ENCODE assay signal across 1 fruit fly cellular context in the genomic region with DNA sequence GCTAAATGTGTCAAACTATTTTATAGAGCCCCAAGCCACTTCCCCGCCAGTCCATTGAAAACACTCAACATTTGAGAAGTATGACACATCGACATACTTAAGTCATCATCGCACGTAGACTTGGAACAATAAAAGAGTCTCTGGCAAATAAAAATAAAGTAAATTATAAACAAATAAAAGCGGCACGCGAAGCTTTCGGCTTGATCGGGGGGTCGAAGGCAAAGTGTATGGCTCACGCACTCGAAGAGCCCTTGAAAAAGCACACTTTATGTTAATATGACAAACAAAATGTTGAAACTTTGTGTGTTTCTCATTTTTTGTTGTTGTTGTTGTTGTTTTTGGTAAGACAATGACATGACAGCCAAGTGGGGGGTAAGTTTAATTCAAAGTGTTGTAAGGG.
A peak's percentile ranks its signal among the peaks of the same experiment; 100 is the strongest.
TF ChIP-seq lines count a peak whose summit lies in the region.

No protein-coding gene starts in this region.

TF ChIP-seq in whole organism, embryonic, 481 proteins besides CTCF, POLR2A, EP300 and RAD21 (continued from another document):
- TF ChIP-seq lov (optimal IDR thresholded peaks at IDR 0.05; lab: Kevin White, UChicago) (no peak), lov (GFP tag; IDR thresholded peaks at IDR 0.05; lab: Robert Waterston, UW) (0 out of 3 replicates have a peak, but pooled peaks have one; percentile 48), shn (GFP tag; optimal IDR thresholded peaks at IDR 0.05; lab: Kevin White, UChicago) (no peak), Doc2 (GFP tag; IDR thresholded peaks at IDR 0.05; lab: Robert Waterston, UW) (no peak), fru (optimal IDR thresholded peaks at IDR 0.05; lab: Kevin White, UChicago) (no peak), CG17802 (tag; optimal IDR thresholded peaks at IDR 0.05; lab: Kevin White, UChicago) (no peak), croc (GFP tag; conservative IDR thresholded peaks at IDR 0.05; lab: Robert Waterston, UW) (no peak), CG11398 (GFP tag; optimal IDR thresholded peaks at IDR 0.05; lab: Kevin White, UChicago) (no peak), Med (GFP tag; lab: Kevin White, UChicago) (peak; percentile 48), CG3847 (GFP tag; IDR thresholded peaks at IDR 0.05; lab: Robert Waterston, UW) (no peak), hbn (GFP tag; IDR thresholded peaks at IDR 0.05; lab: Robert Waterston, UW; ENCODE audit: partially characterized antibody) (no peak), Dek (tag; optimal IDR thresholded peaks at IDR 0.05; lab: Kevin White, UChicago) (no peak), row (GFP tag; IDR thresholded peaks at IDR 0.05; lab: Robert Waterston, UW) (no peak), Blimp-1 (GFP tag; optimal IDR thresholded peaks at IDR 0.05; lab: Kevin White, UChicago) (peak; percentile 5), CG12299 (tag; optimal IDR thresholded peaks at IDR 0.05; lab: Kevin White, UChicago) (no peak), cwo (GFP tag; optimal IDR thresholded peaks at IDR 0.05; lab: Kevin White, UChicago) (no peak), CG15696 (tag; optimal IDR thresholded peaks at IDR 0.05; lab: Kevin White, UChicago) (no peak), YL-1 (GFP tag; optimal IDR thresholded peaks at IDR 0.05; lab: Kevin White, UChicago) (no peak), sd (tag; optimal IDR thresholded peaks at IDR 0.05; lab: Kevin White, UChicago) (peak; percentile 65), CG3065 (GFP tag; optimal IDR thresholded peaks at IDR 0.05; lab: Kevin White, UChicago) (no peak), Fer1 (GFP tag; optimal IDR thresholded peaks at IDR 0.05; lab: Kevin White, UChicago) (peak; percentile 17), exex (tag; optimal IDR thresholded peaks at IDR 0.05; lab: Kevin White, UChicago) (no peak), CG5180 (GFP tag; optimal IDR thresholded peaks at IDR 0.05; lab: Kevin White, UChicago) (no peak), CG1233 (GFP tag; optimal IDR thresholded peaks at IDR 0.05; lab: Kevin White, UChicago) (no peak), CG15514 (GFP tag; optimal IDR thresholded peaks at IDR 0.05; lab: Kevin White, UChicago) (peak; percentile 33), CG12942 (GFP tag; optimal IDR thresholded peaks at IDR 0.05; lab: Kevin White, UChicago) (no peak), yki (optimal IDR thresholded peaks at IDR 0.05; lab: Kevin White, UChicago) (no peak), fd3F (GFP tag; optimal IDR thresholded peaks at IDR 0.05; lab: Kevin White, UChicago) (peak; percentile 14), Bgb (GFP tag; IDR thresholded peaks at IDR 0.05; lab: Robert Waterston, UW; ENCODE audit: partially characterized antibody) (no peak), zfh2 (GFP tag; optimal IDR thresholded peaks at IDR 0.05; lab: Kevin White, UChicago) (no peak), kni (GFP tag; optimal IDR thresholded peaks at IDR 0.05; lab: Kevin White, UChicago) (peak; percentile 16), dm (GFP tag; optimal IDR thresholded peaks at IDR 0.05; lab: Kevin White, UChicago) (no peak), tgo (GFP tag; IDR thresholded peaks at IDR 0.05; lab: Robert Waterston, UW) (no peak), mld (GFP tag; IDR thresholded peaks at IDR 0.05; lab: Robert Waterston, UW; ENCODE audit: partially characterized antibody) (no peak)
TF ChIP-seq in whole organism, embryonic: peak in this region for 44.
